Worm (Caenorhabditis elegans) whole organism, L2 larva: ENCODE data around the gene lron-5.
A peak's percentile ranks its signal among the peaks of the same experiment; 100 is the strongest.

Experiments
- C34F6.9 ChIP-seq: fragments of 150-350 bp; optimal IDR thresholded peaks from 2 replicates; lab custom pipeline; 2014; ENCODE audit warnings: missing biosample characterization, missing genetic modification characterization
- F13H6.1 ChIP-seq: sonication (generic microtip); optimal IDR thresholded peaks from 2 replicates; lab custom pipeline; 2016; ENCODE audit warnings: missing genetic modification characterization, missing compliant biosample characterization
- R02D3.7 ChIP-seq: fragments of 150-350 bp; optimal IDR thresholded peaks from 2 replicates; lab custom pipeline; 2014; ENCODE audit warnings: missing biosample characterization, missing genetic modification characterization
- Y55F3AM.14 ChIP-seq: fragments of 200-800 bp; sonication (Bioruptor generic); optimal IDR thresholded peaks from 2 replicates; lab custom pipeline; 2018; ENCODE audit warnings: mild to moderate bottlenecking, missing genetic modification characterization, missing compliant biosample characterization
- ZK546.5 ChIP-seq: sonication (generic microtip); optimal IDR thresholded peaks from 2 replicates; lab custom pipeline; 2017; ENCODE audit warnings: missing biosample characterization, missing genetic modification characterization
- alr-1 ChIP-seq: fragments of 150-350 bp; optimal IDR thresholded peaks from 2 replicates; lab custom pipeline; 2014; ENCODE audit warnings: missing biosample characterization, missing genetic modification characterization
- aly-2 ChIP-seq: fragments of 150-350 bp; optimal IDR thresholded peaks from 2 replicates; lab custom pipeline; 2014; ENCODE audit warnings: missing biosample characterization, missing genetic modification characterization
- ama-1 ChIP-seq: fragments of 150-350 bp; optimal IDR thresholded peaks from 2 replicates; lab custom pipeline; 2018; ENCODE audit warnings: inconsistent platforms
- blmp-1 ChIP-seq: sonication (generic microtip); optimal IDR thresholded peaks from 2 replicates; lab custom pipeline; 2017; ENCODE audit warnings: missing genetic modification characterization, mild to moderate bottlenecking, missing compliant biosample characterization, antibody characterized with exemption, moderate library complexity; ENCODE audit not compliant: insufficient read depth
- ceh-82 ChIP-seq: fragments of 150-350 bp; optimal IDR thresholded peaks from 2 replicates; lab custom pipeline; 2014; ENCODE audit warnings: missing biosample characterization, missing genetic modification characterization
- crh-2 ChIP-seq: sonication (generic microtip); optimal IDR thresholded peaks from 2 replicates; lab custom pipeline; 2017; ENCODE audit warnings: missing biosample characterization, missing genetic modification characterization
- dmd-4 ChIP-seq: sonication (generic microtip); optimal IDR thresholded peaks from 2 replicates; lab custom pipeline; 2017; ENCODE audit warnings: missing biosample characterization, missing genetic modification characterization
- egl-27 ChIP-seq: sonication (generic microtip); optimal IDR thresholded peaks from 3 replicates; lab custom pipeline; 2017; ENCODE audit warnings: missing biosample characterization, missing genetic modification reagents, missing genetic modification characterization
- elt-1 ChIP-seq: fragments of 150-350 bp; optimal IDR thresholded peaks from 2 replicates; lab custom pipeline; 2014; ENCODE audit warnings: missing biosample characterization, missing genetic modification characterization
- elt-3 ChIP-seq: sonication (generic microtip); optimal IDR thresholded peaks from 2 replicates; lab custom pipeline; 2017; ENCODE audit warnings: missing biosample characterization, missing genetic modification characterization
- fos-1 ChIP-seq: fragments of 150-350 bp; optimal IDR thresholded peaks from 2 replicates; lab custom pipeline; 2014; ENCODE audit warnings: missing biosample characterization, missing genetic modification characterization
- gmeb-1 ChIP-seq: fragments of 150-350 bp; optimal IDR thresholded peaks from 2 replicates; lab custom pipeline; 2014; ENCODE audit warnings: missing biosample characterization, missing genetic modification characterization
- lin-11 ChIP-seq: fragments of 150-350 bp; sonication (generic microtip); optimal IDR thresholded peaks from 2 replicates; lab custom pipeline; 2014; ENCODE audit warnings: missing biosample characterization, missing genetic modification characterization, inconsistent platforms, mixed read lengths
- lin-13 ChIP-seq: fragments of 150-350 bp; optimal IDR thresholded peaks from 2 replicates; lab custom pipeline; 2014; ENCODE audit warnings: missing biosample characterization, missing genetic modification reagents, missing genetic modification characterization
- lin-39 ChIP-seq: fragments of 150-350 bp; optimal IDR thresholded peaks from 2 replicates; lab custom pipeline; 2014; ENCODE audit warnings: missing biosample characterization, missing genetic modification reagents, missing genetic modification characterization
- mab-5 ChIP-seq: fragments of 150-350 bp; optimal IDR thresholded peaks from 2 replicates; lab custom pipeline; 2014; ENCODE audit warnings: missing biosample characterization, missing genetic modification characterization
- mbf-1 ChIP-seq: sonication (generic microtip); optimal IDR thresholded peaks from 2 replicates; lab custom pipeline; 2017; ENCODE audit warnings: missing biosample characterization, missing genetic modification characterization
- mdl-1 ChIP-seq, 2 experiments: fragments of 150-350 bp in 1 of 2; sonication (generic microtip) in 1 of 2; optimal IDR thresholded peaks; 2 replicates each; lab custom pipeline; 2017; ENCODE audit warnings: missing biosample characterization in 2 of 2, missing genetic modification characterization in 2 of 2
- nhr-10 ChIP-seq: sonication (generic microtip); optimal IDR thresholded peaks from 2 replicates; lab custom pipeline; 2017; ENCODE audit warnings: missing biosample characterization, missing genetic modification characterization
- nhr-12 ChIP-seq: fragments of 150-350 bp; optimal IDR thresholded peaks from 2 replicates; lab custom pipeline; 2014; ENCODE audit warnings: missing biosample characterization, missing genetic modification characterization
- nhr-129 ChIP-seq: fragments of 150-350 bp; optimal IDR thresholded peaks from 2 replicates; lab custom pipeline; 2014; ENCODE audit warnings: missing biosample characterization, missing genetic modification characterization
- nhr-21 ChIP-seq: fragments of 150-350 bp; optimal IDR thresholded peaks from 2 replicates; lab custom pipeline; 2014; ENCODE audit warnings: missing biosample characterization, missing genetic modification characterization
- nhr-23 ChIP-seq: fragments of 150-350 bp; optimal IDR thresholded peaks from 2 replicates; lab custom pipeline; 2014; ENCODE audit warnings: missing biosample characterization, missing genetic modification reagents, missing genetic modification characterization
- nhr-237 ChIP-seq: fragments of 150-350 bp; optimal IDR thresholded peaks from 2 replicates; lab custom pipeline; 2014; ENCODE audit warnings: missing biosample characterization, missing genetic modification characterization
- nhr-25 ChIP-seq: fragments of 150-350 bp; sonication (generic microtip); optimal IDR thresholded peaks from 3 replicates; lab custom pipeline; 2014; ENCODE audit warnings: missing biosample characterization, missing genetic modification characterization
- nhr-6 ChIP-seq: fragments of 150-350 bp; optimal IDR thresholded peaks from 2 replicates; lab custom pipeline; 2014; ENCODE audit warnings: missing biosample characterization, missing genetic modification characterization
- nhr-77 ChIP-seq: fragments of 150-350 bp; optimal IDR thresholded peaks from 2 replicates; lab custom pipeline; 2014; ENCODE audit warnings: missing biosample characterization, missing genetic modification characterization
- peb-1 ChIP-seq: fragments of 150-350 bp; optimal IDR thresholded peaks from 2 replicates; lab custom pipeline; 2014; ENCODE audit warnings: missing biosample characterization, missing genetic modification characterization
- sem-4 ChIP-seq: fragments of 150-350 bp; optimal IDR thresholded peaks from 2 replicates; lab custom pipeline; 2014; ENCODE audit warnings: missing biosample characterization, missing genetic modification reagents, missing genetic modification characterization
- skn-1 ChIP-seq: sonication (generic microtip); optimal IDR thresholded peaks from 2 replicates; lab custom pipeline; 2017; ENCODE audit warnings: missing biosample characterization, missing genetic modification characterization
- sma-3 ChIP-seq: sonication (generic microtip); optimal IDR thresholded peaks from 2 replicates; lab custom pipeline; 2016; ENCODE audit warnings: missing genetic modification reagents, missing genetic modification characterization, missing compliant biosample characterization
- sma-9 ChIP-seq, 2 experiments: fragments of 150-350 bp in 1 of 2; sonication (generic microtip) in 1 of 2; optimal IDR thresholded peaks; 2 replicates each; lab custom pipeline; 2014 to 2016; ENCODE audit warnings: missing genetic modification characterization in 2 of 2, mild to moderate bottlenecking in 1 of 2, missing biosample characterization in 1 of 2, missing compliant biosample characterization in 1 of 2, missing genetic modification reagents in 1 of 2, moderate library complexity in 1 of 2
- snpc-4 ChIP-seq: fragments of 150-350 bp; optimal IDR thresholded peaks from 2 replicates; lab custom pipeline; 2014; ENCODE audit warnings: missing biosample characterization, missing genetic modification characterization
- unc-39 ChIP-seq: fragments of 150-350 bp; optimal IDR thresholded peaks from 2 replicates; lab custom pipeline; 2014; ENCODE audit warnings: missing biosample characterization, missing genetic modification characterization
- unc-55 ChIP-seq: fragments of 150-350 bp; sonication (generic microtip); optimal IDR thresholded peaks from 3 replicates; lab custom pipeline; 2014; ENCODE audit warnings: missing biosample characterization, missing genetic modification reagents, missing genetic modification characterization
- unc-62 ChIP-seq: fragments of 150-350 bp; optimal IDR thresholded peaks from 2 replicates; lab custom pipeline; 2014; ENCODE audit warnings: missing biosample characterization, missing genetic modification reagents, missing genetic modification characterization
- zag-1 ChIP-seq: fragments of 150-350 bp; optimal IDR thresholded peaks from 2 replicates; lab custom pipeline; 2014; ENCODE audit warnings: missing biosample characterization, missing genetic modification characterization
- ztf-1 ChIP-seq: fragments of 200-800 bp; sonication (Bioruptor generic); conservative IDR thresholded peaks from 2 replicates; pipeline ENCODE4 v1.3.6; 2022; ENCODE audit warnings: missing genetic modification characterization, missing compliant biosample characterization
- ztf-11 ChIP-seq: sonication (generic microtip); optimal IDR thresholded peaks from 2 replicates; lab custom pipeline; 2017; ENCODE audit warnings: missing biosample characterization, missing genetic modification characterization
- ztf-4 ChIP-seq: fragments of 150-350 bp; optimal IDR thresholded peaks from 2 replicates; lab custom pipeline; 2014; ENCODE audit warnings: missing biosample characterization, missing genetic modification characterization

The lron-5 gene

DNA sequence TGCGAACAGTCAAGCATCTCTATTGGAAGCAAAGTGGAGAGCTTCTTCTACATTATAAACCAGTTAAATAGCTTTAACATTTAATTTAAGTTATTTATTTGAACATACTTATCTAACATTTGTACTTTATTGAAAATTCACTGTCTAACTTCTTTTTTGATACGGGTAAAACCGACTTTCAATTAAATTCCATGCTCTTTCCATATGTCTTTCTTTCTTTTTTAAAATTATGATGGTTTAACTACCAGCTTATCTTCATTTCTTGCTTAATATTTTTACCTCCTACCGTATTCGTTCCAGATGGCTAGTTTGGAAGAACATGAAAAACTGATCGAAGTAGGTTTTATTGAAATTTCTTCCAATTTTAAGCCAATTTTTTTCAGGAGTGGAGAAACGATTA, 41.3 kb upstream of the lron-5 start, which contains the start of gene F35G12.12:
F35G12.12 (plus strand) TSS at position 301 of the 400 bp plus-strand sequence.
- TF ChIP-seq nhr-12 = no peak
- TF ChIP-seq elt-1 (tag; lab: Kevin White, UChicago) = no peak
- TF ChIP-seq mdl-1 (tag; optimal IDR thresholded peaks at IDR 0.05; lab: Kevin White, UChicago) = no peak
- no peak for TF ChIP-seq skn-1
- no peak for TF ChIP-seq nhr-25 (tag; lab: Kevin White, UChicago)
- no peak for TF ChIP-seq egl-27 (tag; lab: Kevin White, UChicago)
- TF ChIP-seq unc-55 (GFP tag; lab: Kevin White, UChicago) = no peak
- TF ChIP-seq crh-2 (tag; lab: Kevin White, UChicago) = no peak
- TF ChIP-seq elt-3 (tag; lab: Kevin White, UChicago) = no peak
- no peak for TF ChIP-seq peb-1

DNA sequence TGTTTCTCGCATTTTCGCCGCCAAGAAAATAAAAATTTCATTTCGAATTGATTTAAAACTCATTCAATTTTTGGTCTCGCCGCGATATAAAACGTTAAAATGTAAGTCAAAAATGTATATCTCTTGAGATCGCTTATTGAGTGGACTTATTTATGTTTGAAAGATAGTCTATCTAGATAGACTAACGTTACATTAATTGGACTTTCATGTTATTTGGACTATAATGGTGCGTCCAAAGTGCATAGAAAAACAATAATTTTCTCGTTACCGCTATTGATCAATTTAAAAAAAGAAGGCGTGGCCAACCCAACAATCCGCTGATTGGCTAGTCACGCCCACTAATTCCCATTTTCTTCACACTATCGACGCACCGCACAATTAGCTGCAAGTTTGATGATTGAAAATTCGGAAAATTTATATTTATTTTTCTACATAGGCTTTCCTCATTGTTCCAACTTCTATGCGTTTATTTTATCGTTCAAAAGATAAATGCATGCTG, 38.7 kb upstream of the lron-5 start, which contains the start of gene F35G12.5:
F35G12.5 (plus strand) TSS at position 51 of the 499 bp plus-strand sequence.
- TF ChIP-seq aly-2 = no peak
- no peak for TF ChIP-seq mdl-1 (tag; optimal IDR thresholded peaks at IDR 0.05; lab: Kevin White, UChicago)
- no peak for TF ChIP-seq gmeb-1
- no peak for TF ChIP-seq snpc-4 (tag; lab: Kevin White, UChicago)
- no peak for TF ChIP-seq lin-39 (tag; lab: Kevin White, UChicago)
- no peak for TF ChIP-seq ztf-4
- no peak for TF ChIP-seq zag-1 (tag; lab: Kevin White, UChicago)
- TF ChIP-seq unc-39 (tag; lab: Kevin White, UChicago) = no peak
- TF ChIP-seq unc-62 (GFP tag; lab: Kevin White, UChicago) = no peak
- no peak for TF ChIP-seq C34F6.9 (tag; lab: Kevin White, UChicago)
- TF ChIP-seq ztf-11 (tag; lab: Kevin White, UChicago) = no peak
- TF ChIP-seq ama-1 (lab: Kevin White, UChicago) = no peak
- TF ChIP-seq elt-3 (tag; lab: Kevin White, UChicago) = no peak
- no peak for TF ChIP-seq ztf-1 (GFP tag; lab: Robert Waterston, UW)
- no peak for TF ChIP-seq Y55F3AM.14
- TF ChIP-seq F13H6.1 (tag; lab: Kevin White, UChicago) = no peak
- TF ChIP-seq nhr-237 (tag; lab: Kevin White, UChicago) = no peak
- no peak for TF ChIP-seq nhr-25 (tag; lab: Kevin White, UChicago)

DNA sequence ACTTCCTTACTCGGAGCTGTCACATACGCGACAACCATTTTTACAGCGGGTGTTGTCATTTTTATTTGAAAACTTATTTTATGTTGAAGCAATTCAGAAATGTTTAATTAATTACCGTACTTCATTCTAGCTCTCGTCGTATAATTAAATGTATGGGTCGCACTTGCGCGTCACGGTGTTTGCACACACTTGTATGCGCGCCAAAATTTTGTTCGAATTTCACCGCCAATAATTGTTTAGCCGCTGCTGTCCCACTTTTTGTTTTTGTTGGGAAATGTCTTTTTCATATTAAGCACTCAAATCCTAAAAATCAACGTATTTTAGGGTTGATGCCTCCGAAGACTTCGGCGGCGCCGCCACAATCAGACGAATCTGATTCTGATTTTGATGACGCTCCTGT, 35.7 kb upstream of the lron-5 start, which contains the start of the genes F35G12.7 and smc-4:
F35G12.7 (minus strand) TSS at position 154 of the 400 bp plus-strand sequence.
smc-4 (plus strand) TSS at position 325 of the 400 bp plus-strand sequence.
- TF ChIP-seq mab-5 (no peak), elt-3 (tag; lab: Kevin White, UChicago) (no peak), F13H6.1 (tag; lab: Kevin White, UChicago) (peak; percentile 33), nhr-25 (tag; lab: Kevin White, UChicago) (no peak), C34F6.9 (tag; lab: Kevin White, UChicago) (peak; percentile 69), dmd-4 (no peak), fos-1 (peak; percentile 31), sem-4 (tag; lab: Kevin White, UChicago) (no peak), nhr-237 (tag; lab: Kevin White, UChicago) (no peak), ztf-11 (tag; lab: Kevin White, UChicago) (no peak), R02D3.7 (tag; lab: Kevin White, UChicago) (no peak), unc-62 (GFP tag; lab: Kevin White, UChicago) (no peak), mdl-1 (tag; optimal IDR thresholded peaks at IDR 0.05; lab: Kevin White, UChicago) (no peak), gmeb-1 (peak; percentile 81), nhr-129 (tag; lab: Kevin White, UChicago) (peak; percentile 69), peb-1 (no peak), alr-1 (tag; lab: Kevin White, UChicago) (no peak), snpc-4 (tag; lab: Kevin White, UChicago) (no peak), crh-2 (tag; lab: Kevin White, UChicago) (peak; percentile 37), ztf-4 (no peak), ZK546.5 (tag; lab: Kevin White, UChicago) (no peak), lin-39 (tag; lab: Kevin White, UChicago) (no peak), mbf-1 (tag; lab: Kevin White, UChicago) (no peak), Y55F3AM.14 (no peak), zag-1 (tag; lab: Kevin White, UChicago) (no peak), ama-1 (lab: Kevin White, UChicago) (no peak), nhr-12 (no peak), aly-2 (no peak), elt-1 (tag; lab: Kevin White, UChicago) (no peak), lin-13 (GFP tag; lab: Kevin White, UChicago) (no peak), sma-3 (GFP tag; lab: Kevin White, UChicago) (peak; percentile 7), unc-55 (GFP tag; lab: Kevin White, UChicago) (peak; percentile 72), skn-1 (no peak), nhr-6 (no peak), nhr-23 (tag; lab: Kevin White, UChicago) (no peak), blmp-1 (tag; lab: Kevin White, UChicago) (no peak), sma-9 (GFP tag; optimal IDR thresholded peaks at IDR 0.05; lab: Kevin White, UChicago) (peak; percentile 54), sma-9 (tag; optimal IDR thresholded peaks at IDR 0.05; lab: Kevin White, UChicago) (no peak), lin-11 (tag; lab: Kevin White, UChicago) (peak; percentile 38), nhr-21 (tag; lab: Kevin White, UChicago) (peak; percentile 29), nhr-77 (tag; lab: Kevin White, UChicago) (no peak), unc-39 (tag; lab: Kevin White, UChicago) (no peak), ceh-82 (tag; lab: Kevin White, UChicago) (no peak), nhr-10 (tag; lab: Kevin White, UChicago) (no peak), ztf-1 (GFP tag; lab: Robert Waterston, UW) (no peak)
